Fruit fly (Drosophila melanogaster) whole organism, embryonic: ENCODE results near the gene CG9933.
A peak's percentile ranks its signal among the peaks of the same experiment; 100 is the strongest.

ENCODE experiments used
- Abd-B ChIP-seq: fragments of 200-800 bp; sonication (Bioruptor generic); optimal IDR thresholded peaks from 2 replicates; lab custom pipeline; 2018; ENCODE audit warnings: missing biosample characterization, mild to moderate bottlenecking, missing genetic modification characterization, moderate library complexity
- CG10147 ChIP-seq: fragments of 200-800 bp; sonication (Bioruptor generic); optimal IDR thresholded peaks from 2 replicates; lab custom pipeline; 2019; ENCODE audit warnings: missing biosample characterization, mild to moderate bottlenecking, missing genetic modification characterization, moderate library complexity
- CG11247 ChIP-seq: fragments of 200-800 bp; sonication (Bioruptor generic); IDR thresholded peaks from 2 replicates; pipeline ENCODE4 v1.3.6; 2022; ENCODE audit warnings: missing biosample characterization, missing genetic modification characterization
- CG11398 ChIP-seq: fragments of 200-800 bp; sonication (Bioruptor generic); optimal IDR thresholded peaks from 2 replicates; lab custom pipeline; 2016; ENCODE audit warnings: missing biosample characterization, missing genetic modification characterization
- CG11456 ChIP-seq: fragments of 200-800 bp; sonication (Bioruptor generic); IDR thresholded peaks from 3 replicates; pipeline ENCODE4 v1.3.6; 2022; ENCODE audit warnings: missing biosample characterization, missing genetic modification characterization
- CG14667 ChIP-seq: fragments of 200-800 bp; sonication (Bioruptor generic); IDR thresholded peaks from 2 replicates; pipeline ENCODE4 v1.3.6; 2022; ENCODE audit warnings: missing biosample characterization, missing genetic modification characterization
- CG15073 ChIP-seq: fragments of 200-800 bp; sonication (Bioruptor generic); optimal IDR thresholded peaks from 2 replicates; lab custom pipeline; 2016; ENCODE audit warnings: missing biosample characterization, missing genetic modification characterization
- CG1529 ChIP-seq: fragments of 200-800 bp; sonication (Bioruptor generic); optimal IDR thresholded peaks from 3 replicates; lab custom pipeline; 2018; ENCODE audit warnings: missing biosample characterization, missing genetic modification characterization
- CG16779 ChIP-seq: fragments of 200-800 bp; sonication (Bioruptor generic); IDR thresholded peaks from 2 replicates; pipeline ENCODE4 v1.3.6; 2022; ENCODE audit warnings: missing biosample characterization, missing genetic modification characterization
- CG17829 ChIP-seq: fragments of 200-800 bp; optimal IDR thresholded peaks from 2 replicates; lab custom pipeline; 2019; ENCODE audit warnings: missing biosample characterization, mild to moderate bottlenecking, missing genetic modification characterization, moderate library complexity
- CG3726 ChIP-seq: fragments of 200-800 bp; sonication (Bioruptor generic); IDR thresholded peaks from 3 replicates; pipeline ENCODE4, ENCODE4 v1.3.6; 2022; ENCODE audit warnings: missing biosample characterization, missing genetic modification characterization
- CG4360 ChIP-seq: fragments of 200-800 bp; sonication (Bioruptor generic); IDR thresholded peaks from 2 replicates; pipeline ENCODE4 v1.3.6; 2022; ENCODE audit warnings: missing biosample characterization, missing genetic modification characterization
- CG4820 ChIP-seq: fragments of 200-800 bp; sonication (Bioruptor generic); optimal IDR thresholded peaks from 3 replicates; lab custom pipeline; 2016; ENCODE audit warnings: missing biosample characterization, missing genetic modification characterization
- CG5953 ChIP-seq: fragments of 200-800 bp; sonication (Bioruptor generic); IDR thresholded peaks from 2 replicates; pipeline ENCODE4 v1.3.6; 2022; ENCODE audit warnings: missing biosample characterization, missing genetic modification characterization
- CG6272 ChIP-seq: fragments of 200-800 bp; sonication (Bioruptor generic); IDR thresholded peaks from 2 replicates; pipeline ENCODE4 v1.3.6; 2022; ENCODE audit warnings: missing biosample characterization, missing genetic modification characterization
- CG6654 ChIP-seq: fragments of 200-800 bp; sonication (Bioruptor generic); optimal IDR thresholded peaks from 2 replicates; lab custom pipeline; 2017; ENCODE audit warnings: missing biosample characterization, mild to moderate bottlenecking, missing genetic modification characterization
- CG6854 ChIP-seq: fragments of 200-800 bp; sonication (Bioruptor generic); optimal IDR thresholded peaks from 3 replicates; lab custom pipeline; 2017; ENCODE audit warnings: missing biosample characterization, mild to moderate bottlenecking, missing genetic modification characterization
- CG9215 ChIP-seq: fragments of 200-800 bp; sonication (Bioruptor generic); IDR thresholded peaks from 2 replicates; pipeline ENCODE4 v1.3.6; 2022; ENCODE audit warnings: missing biosample characterization, missing genetic modification characterization
- CG9727 ChIP-seq: fragments of 200-800 bp; sonication (Bioruptor generic); optimal IDR thresholded peaks from 3 replicates; lab custom pipeline; 2017; ENCODE audit warnings: missing biosample characterization, mild to moderate bottlenecking, missing genetic modification characterization
- Dfd ChIP-seq, 2 experiments: fragments of >200 bp; optimal IDR thresholded peaks; 2 replicates each; lab custom pipeline; 2017; ENCODE audit warnings: missing biosample characterization in 2 of 2, missing genetic modification characterization in 2 of 2
- Fer1 ChIP-seq: fragments of 200-800 bp; sonication (Bioruptor generic); optimal IDR thresholded peaks from 2 replicates; lab custom pipeline; 2017; ENCODE audit warnings: missing biosample characterization, mild to moderate bottlenecking, missing genetic modification characterization
- HHEX ChIP-seq: fragments of 200-800 bp; sonication (Bioruptor generic); optimal IDR thresholded peaks from 3 replicates; lab custom pipeline; 2017; ENCODE audit warnings: missing biosample characterization, mild to moderate bottlenecking, missing genetic modification characterization, missing genetic modification reagents
- HLH54F ChIP-seq: fragments of 200-800 bp; sonication (Bioruptor generic); optimal IDR thresholded peaks from 3 replicates; lab custom pipeline; 2016; ENCODE audit warnings: missing biosample characterization, missing genetic modification characterization
- Hsf ChIP-seq: fragments of 200-800 bp; sonication (Bioruptor generic); optimal IDR thresholded peaks from 3 replicates; lab custom pipeline; 2016; ENCODE audit warnings: missing biosample characterization, missing genetic modification characterization
- Lpt ChIP-seq: fragments of >200 bp; optimal IDR thresholded peaks from 2 replicates; lab custom pipeline; 2018; ENCODE audit warnings: missing biosample characterization, missing genetic modification characterization
- Myb ChIP-seq: fragments of 200-800 bp; sonication (Bioruptor generic); optimal IDR thresholded peaks from 2 replicates; lab custom pipeline; 2016; ENCODE audit warnings: missing biosample characterization, missing genetic modification characterization
- Nf-YB ChIP-seq: fragments of 200-800 bp; sonication (Bioruptor generic); optimal IDR thresholded peaks from 3 replicates; lab custom pipeline; 2019; ENCODE audit warnings: missing biosample characterization, mild to moderate bottlenecking, missing genetic modification characterization, moderate library complexity
- Opbp ChIP-seq: fragments of 200-800 bp; sonication (Bioruptor generic); IDR thresholded peaks from 3 replicates; pipeline ENCODE4 v1.3.6; 2022; ENCODE audit warnings: missing biosample characterization, missing genetic modification characterization; ENCODE audit not compliant: partially characterized antibody
- Stat92E ChIP-seq, 3 experiments: fragments of >200 bp in 2 of 3; fragments of 200-800 bp in 1 of 3; sonication (Bioruptor generic) in 1 of 3; optimal IDR thresholded peaks; 2 replicates each; lab custom pipeline; 2017 to 2019; ENCODE audit warnings: missing biosample characterization in 3 of 3, missing genetic modification characterization in 3 of 3, mild to moderate bottlenecking in 1 of 3, moderate library complexity in 1 of 3
- bcd ChIP-seq: fragments of 200-800 bp; sonication (Bioruptor generic); optimal IDR thresholded peaks from 2 replicates; lab custom pipeline; 2017; ENCODE audit warnings: missing biosample characterization, mild to moderate bottlenecking, missing genetic modification characterization
- chif ChIP-seq, 2 experiments: fragments of 200-800 bp; sonication (Bioruptor generic); optimal IDR thresholded peaks; 3 replicates each; lab custom pipeline; 2016; ENCODE audit warnings: missing biosample characterization in 2 of 2, missing genetic modification characterization in 2 of 2
- chinmo ChIP-seq: fragments of 200-800 bp; sonication (Bioruptor generic); IDR thresholded peaks from 4 replicates; pipeline ENCODE4 v1.3.6; 2022; ENCODE audit warnings: missing biosample characterization, missing genetic modification characterization; ENCODE audit not compliant: partially characterized antibody
- chm ChIP-seq: fragments of 200-800 bp; sonication (Bioruptor generic); IDR thresholded peaks from 2 replicates; pipeline ENCODE4 v1.3.6; 2022; ENCODE audit warnings: missing biosample characterization, missing genetic modification characterization
- corto ChIP-seq: fragments of 200-800 bp; sonication (Bioruptor generic); optimal IDR thresholded peaks from 2 replicates; lab custom pipeline; 2016; ENCODE audit warnings: missing biosample characterization, mild to moderate bottlenecking, missing genetic modification characterization, moderate library complexity
- fru ChIP-seq: fragments of >200 bp; optimal IDR thresholded peaks from 2 replicates; lab custom pipeline; 2017
- grau ChIP-seq: fragments of 200-800 bp; optimal IDR thresholded peaks from 3 replicates; lab custom pipeline; 2019; ENCODE audit warnings: missing biosample characterization, mild to moderate bottlenecking, missing genetic modification characterization, moderate library complexity
- jing ChIP-seq: fragments of 200-800 bp; sonication (Bioruptor generic); optimal IDR thresholded peaks from 2 replicates; lab custom pipeline; 2018; ENCODE audit warnings: missing biosample characterization, mild to moderate bottlenecking, missing genetic modification characterization
- lilli ChIP-seq: fragments of 200-800 bp; sonication (Bioruptor generic); optimal IDR thresholded peaks from 3 replicates; lab custom pipeline; 2016; ENCODE audit warnings: missing biosample characterization, missing genetic modification characterization
- mam ChIP-seq: fragments of 200-800 bp; sonication (Bioruptor generic); optimal IDR thresholded peaks from 3 replicates; lab custom pipeline; 2016; ENCODE audit warnings: missing biosample characterization, missing genetic modification characterization
- pan ChIP-seq, 4 experiments: fragments of >200 bp in 3 of 4; fragments of 200-800 bp in 1 of 4; sonication (Bioruptor generic) in 1 of 4; optimal IDR thresholded peaks in 3 of 4; IDR thresholded peaks in 1 of 4; 2 replicates each; pipeline versions ENCODE4 v1.3.6 to Lab custom; 2017 to 2022; ENCODE audit warnings: missing biosample characterization in 2 of 4, missing genetic modification characterization in 2 of 4, mixed read lengths in 1 of 4
- peb ChIP-seq: fragments of 200-800 bp; sonication (Bioruptor generic); IDR thresholded peaks from 2 replicates; pipeline ENCODE4 v1.3.6; 2022; ENCODE audit warnings: missing biosample characterization, missing genetic modification characterization
- pzg ChIP-seq: fragments of 200-800 bp; sonication (Bioruptor generic); optimal IDR thresholded peaks from 3 replicates; lab custom pipeline; 2018; ENCODE audit warnings: missing biosample characterization, mild to moderate bottlenecking, missing genetic modification characterization, moderate library complexity
- scrt ChIP-seq: fragments of 200-800 bp; sonication (Bioruptor generic); optimal IDR thresholded peaks from 2 replicates; lab custom pipeline; 2018; ENCODE audit warnings: missing biosample characterization, mild to moderate bottlenecking, missing genetic modification characterization, moderate library complexity
- sd ChIP-seq: fragments of 200-800 bp; sonication (Bioruptor generic); optimal IDR thresholded peaks from 3 replicates; lab custom pipeline; 2018; ENCODE audit warnings: missing biosample characterization, mild to moderate bottlenecking, missing genetic modification characterization, moderate library complexity
- sens ChIP-seq: fragments of 200-800 bp; sonication (Bioruptor generic); peaks from one replicate; lab custom pipeline; 2016; ENCODE audit warnings: missing biosample characterization, missing genetic modification characterization
- shn ChIP-seq: fragments of 200-800 bp; sonication (Bioruptor generic); optimal IDR thresholded peaks from 3 replicates; lab custom pipeline; 2016; ENCODE audit warnings: missing biosample characterization, missing genetic modification characterization
- sna ChIP-seq: fragments of 200-800 bp; sonication (Bioruptor generic); IDR thresholded peaks from 2 replicates; pipeline ENCODE4 v1.3.6; 2022; ENCODE audit warnings: missing biosample characterization, missing genetic modification characterization; ENCODE audit not compliant: partially characterized antibody
- tgo ChIP-seq: fragments of 200-800 bp; sonication (Bioruptor generic); IDR thresholded peaks from 3 replicates; pipeline ENCODE4 v1.3.6; 2022; ENCODE audit warnings: missing biosample characterization, missing genetic modification characterization
- twi ChIP-seq: fragments of 200-800 bp; optimal IDR thresholded peaks from 2 replicates; lab custom pipeline; 2019; ENCODE audit warnings: missing biosample characterization, mild to moderate bottlenecking, missing genetic modification characterization, moderate library complexity

Gene CG9933

DNA sequence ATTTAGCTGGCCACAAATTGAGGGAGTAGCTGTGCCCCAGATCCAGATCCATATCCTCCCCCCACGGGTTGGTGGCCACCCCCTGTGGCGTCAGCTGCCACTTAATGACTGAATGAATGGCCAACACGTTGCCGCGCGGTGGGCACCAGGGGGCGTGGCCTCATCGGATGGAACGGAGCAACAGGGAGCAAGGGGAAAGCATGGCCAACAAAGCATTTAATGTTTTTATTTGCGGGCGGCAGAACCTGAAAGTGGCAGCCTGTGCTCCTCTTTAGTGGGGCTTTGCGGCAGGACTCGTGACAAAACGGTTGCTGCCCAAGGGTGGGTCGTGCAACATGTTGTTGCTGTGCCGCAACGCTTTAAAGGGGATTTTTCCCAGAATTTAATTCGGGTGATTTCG, 44.8 kb upstream of the CG9933 start (continued):
- peak; percentile 46 for TF ChIP-seq sens
- TF ChIP-seq, all 482 proteins: peak for 13

DNA sequence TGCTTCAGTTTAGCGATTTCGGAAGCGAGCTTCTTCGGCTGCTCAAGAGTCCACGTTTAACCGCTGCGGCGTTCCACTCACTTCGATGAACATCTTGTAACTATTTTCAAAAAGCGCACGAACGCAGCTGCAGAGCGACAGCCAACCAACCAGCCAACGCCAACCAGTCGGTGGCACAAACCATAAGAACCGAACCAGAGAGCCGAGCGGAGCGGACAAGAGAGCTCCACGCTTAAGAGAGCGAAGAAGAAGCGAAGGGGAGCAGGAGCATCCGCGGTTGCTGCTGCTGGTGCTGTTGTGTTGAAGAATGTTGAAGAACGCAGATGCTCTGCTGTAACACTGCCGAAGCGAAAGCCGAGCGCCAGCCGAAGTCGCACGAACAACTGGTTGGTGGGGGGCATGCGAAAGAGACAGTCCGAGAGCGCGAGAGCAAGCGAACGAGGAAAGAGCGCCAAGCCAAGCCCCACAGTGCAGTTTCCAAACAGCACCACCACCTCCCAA, 39.0 kb upstream of the CG9933 start, which contains the start of gene CG9932:
Gene CG9932, minus strand, starts transcription at position 104 of the 501 bp plus-strand sequence.
- TF ChIP-seq CG3726 (GFP tag; lab: Robert Waterston, UW) (no peak), CG14667 (GFP tag; lab: Robert Waterston, UW) (no peak), peb (GFP tag; lab: Robert Waterston, UW) (no peak), grau (peak; percentile 0), CG15073 (GFP tag; lab: Kevin White, UChicago) (no peak), chinmo (GFP tag; lab: Robert Waterston, UW) (peak; percentile 98), CG4360 (GFP tag; lab: Robert Waterston, UW) (0 out of 2 replicates have a peak, but pooled peaks have one; percentile 41), tgo (GFP tag; lab: Robert Waterston, UW) (no peak), twi (tag; lab: Kevin White, UChicago) (no peak), CG6854 (GFP tag; lab: Kevin White, UChicago) (peak; percentile 34), jing (GFP tag; lab: Kevin White, UChicago) (peak; percentile 7), Nf-YB (peak; percentile 86), CG16779 (0 out of 2 replicates have a peak, but pooled peaks have one; percentile 56), mam (GFP tag; lab: Kevin White, UChicago) (no peak), CG9215 (GFP tag; lab: Robert Waterston, UW) (no peak), CG5953 (GFP tag; lab: Robert Waterston, UW) (no peak), CG17829 (tag; lab: Kevin White, UChicago) (peak; percentile 29), HLH54F (GFP tag; lab: Kevin White, UChicago) (no peak), CG1529 (GFP tag; lab: Kevin White, UChicago) (no peak), corto (GFP tag; lab: Kevin White, UChicago) (no peak), Hsf (no peak), CG11456 (0 out of 3 replicates have a peak, but pooled peaks have one; percentile 51), shn (GFP tag; lab: Kevin White, UChicago) (no peak), sna (peak; percentile 79), CG9727 (GFP tag; lab: Kevin White, UChicago) (no peak), CG11247 (GFP tag; lab: Robert Waterston, UW) (no peak), Dfd (GFP tag; optimal IDR thresholded peaks at IDR 0.05; lab: Kevin White, UChicago) (no peak), lilli (no peak), chm (GFP tag; lab: Robert Waterston, UW) (peak; percentile 85; the same call in 1 of the 2 replicates), Stat92E (GFP tag; optimal IDR thresholded peaks at IDR 0.05; lab: Kevin White, UChicago) (no peak), sd (peak; percentile 89), fru (lab: Kevin White, UChicago) (no peak), chif (GFP tag; optimal IDR thresholded peaks at IDR 0.05; lab: Kevin White, UChicago) (no peak), HHEX (GFP tag; lab: Kevin White, UChicago) (no peak), bcd (no peak), CG4820 (GFP tag; lab: Kevin White, UChicago) (no peak), Abd-B (GFP tag; lab: Kevin White, UChicago) (no peak), CG6272 (GFP tag; lab: Robert Waterston, UW) (no peak), pan (optimal IDR thresholded peaks at IDR 0.05; lab: Kevin White, UChicago) (no peak), pan (GFP tag; optimal IDR thresholded peaks at IDR 0.05 in 1 of 2, IDR thresholded peaks at IDR 0.05 in 1 of 2) (peak in 1 of 2 experiments; percentile 46), pzg (no peak), CG11398 (GFP tag; lab: Kevin White, UChicago) (no peak), Fer1 (GFP tag; lab: Kevin White, UChicago) (peak; percentile 62), CG6654 (GFP tag; lab: Kevin White, UChicago) (no peak), CG10147 (no peak), scrt (GFP tag; lab: Kevin White, UChicago) (peak; percentile 31), Opbp (GFP tag; lab: Robert Waterston, UW) (0 out of 3 replicates have a peak, but pooled peaks have one; percentile 41), Myb (GFP tag; lab: Kevin White, UChicago) (no peak), Lpt (GFP tag; lab: Kevin White, UChicago) (no peak)
